Worm (Caenorhabditis elegans) whole organism, L4 larva: ENCODE results near the gene C01G12.5.

ENCODE experiments used
- fkh-10 ChIP-seq: fragments of 150-350 bp; optimal IDR thresholded peaks from 2 replicates; lab custom pipeline; 2014; ENCODE audit warnings: missing biosample characterization, missing genetic modification reagents, missing genetic modification characterization
- lir-3 ChIP-seq: sonication (generic microtip); optimal IDR thresholded peaks from 2 replicates; lab custom pipeline; 2016; ENCODE audit warnings: mild to moderate bottlenecking, missing genetic modification characterization, missing compliant biosample characterization
- nhr-237 ChIP-seq: sonication (generic microtip); optimal IDR thresholded peaks from 2 replicates; lab custom pipeline; 2017; ENCODE audit warnings: missing biosample characterization, missing genetic modification characterization
- nhr-42 ChIP-seq: fragments of 200-800 bp; sonication (Bioruptor generic); IDR thresholded peaks from 2 replicates; pipeline ENCODE4 v1.3.6; 2022; ENCODE audit warnings: missing genetic modification characterization, missing compliant biosample characterization
- nhr-77 ChIP-seq: fragments of 150-350 bp; optimal IDR thresholded peaks from 2 replicates; lab custom pipeline; 2014; ENCODE audit warnings: missing biosample characterization, missing genetic modification characterization

DNA sequence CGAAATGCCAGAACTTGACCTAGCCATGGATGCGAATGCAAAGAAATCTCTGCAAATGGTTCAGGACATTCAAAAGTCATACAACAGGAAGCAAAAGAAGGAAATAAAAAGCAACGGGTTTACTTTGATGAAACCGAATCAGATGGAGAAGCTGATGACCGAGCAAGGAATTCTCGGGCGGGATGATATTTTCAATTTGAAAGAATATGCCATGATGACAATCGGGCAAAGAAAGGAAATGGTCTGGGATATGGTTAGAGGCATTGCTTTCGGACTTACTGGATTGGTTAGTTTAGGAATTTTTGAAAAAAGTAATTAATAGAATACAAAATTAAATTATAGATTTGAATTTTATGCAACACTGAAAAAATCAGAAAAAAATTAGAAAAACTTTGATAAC is 33.4 kb upstream of the C01G12.5 start:
- no peak for TF ChIP-seq fkh-10 (GFP tag; lab: Kevin White, UChicago)
- TF ChIP-seq nhr-42 (GFP tag; lab: Robert Waterston, UW) = no peak
- TF ChIP-seq lir-3 (tag; lab: Kevin White, UChicago) = no peak
- no peak for TF ChIP-seq nhr-77 (tag; lab: Kevin White, UChicago)
- no peak for TF ChIP-seq nhr-237 (tag; lab: Kevin White, UChicago)
